Fruit fly (Drosophila melanogaster) whole organism, embryonic: ENCODE results near the gene FIG4.

Experiments used
- CG12219 ChIP-seq: fragments of 200-800 bp; sonication (Bioruptor generic); optimal IDR thresholded peaks from 3 replicates; lab custom pipeline; 2018; ENCODE audit warnings: missing biosample characterization, mild to moderate bottlenecking, missing genetic modification characterization
- Dll ChIP-seq: fragments of 200-800 bp; sonication (Bioruptor generic); IDR thresholded peaks from 4 replicates; pipeline ENCODE4 v1.3.6; 2022; ENCODE audit warnings: missing biosample characterization, missing genetic modification characterization; ENCODE audit not compliant: partially characterized antibody
- gcm ChIP-seq: fragments of 200-800 bp; sonication (Bioruptor generic); optimal IDR thresholded peaks from 2 replicates; lab custom pipeline; 2019; ENCODE audit warnings: missing biosample characterization, mild to moderate bottlenecking, missing genetic modification characterization, moderate library complexity

dm6 chr2L:4475422-4475821 is 10.4 kb downstream of the FIG4 start:
- TF ChIP-seq gcm (no peak), CG12219 (GFP tag; lab: Kevin White, UChicago) (no peak), Dll (GFP tag; lab: Robert Waterston, UW) (no peak)
